Worm (Caenorhabditis elegans) whole organism, L2 larva: ENCODE results near the gene F14H12.2.

Experiments
- ama-1 ChIP-seq: fragments of 150-350 bp; optimal IDR thresholded peaks from 2 replicates; lab custom pipeline; 2018; ENCODE audit warnings: inconsistent platforms
- unc-39 ChIP-seq: fragments of 150-350 bp; optimal IDR thresholded peaks from 2 replicates; lab custom pipeline; 2014; ENCODE audit warnings: missing biosample characterization, missing genetic modification characterization

ce11 chrX:4367414-4367813 lies 17.1 kb downstream of the F14H12.2 start, which contains the start of gene R160.10:
- TF ChIP-seq unc-39 (tag; lab: Kevin White, UChicago) (no peak), ama-1 (lab: Kevin White, UChicago) (no peak)
